Worm (Caenorhabditis elegans) whole organism, late embryonic: Measurements from ENCODE around the gene T22B3.3.

Experiments used
- K09A11.1 ChIP-seq: sonication (generic microtip); optimal IDR thresholded peaks from 2 replicates; lab custom pipeline; 2017; ENCODE audit warnings: antibody characterized with exemption, mild to moderate bottlenecking, missing genetic modification characterization, missing compliant biosample characterization; ENCODE audit not compliant: insufficient read depth
- T23F11.4 ChIP-seq: fragments of 200-800 bp; sonication (Bioruptor generic); optimal IDR thresholded peaks from 2 replicates; lab custom pipeline; 2018; ENCODE audit warnings: mild to moderate bottlenecking, missing genetic modification characterization, missing compliant biosample characterization
- ahr-1 ChIP-seq: sonication (generic microtip); optimal IDR thresholded peaks from 2 replicates; lab custom pipeline; 2016; ENCODE audit warnings: missing genetic modification characterization, missing compliant biosample characterization
- ceh-14 ChIP-seq: sonication (generic microtip); optimal IDR thresholded peaks from 2 replicates; lab custom pipeline; 2016; ENCODE audit warnings: missing genotype, missing genetic modification characterization, missing compliant biosample characterization
- ceh-18 ChIP-seq: sonication (generic microtip); optimal IDR thresholded peaks from 2 replicates; lab custom pipeline; 2016; ENCODE audit warnings: missing genetic modification characterization, missing compliant biosample characterization
- ceh-19 ChIP-seq: fragments of 200-800 bp; sonication (Bioruptor generic); optimal IDR thresholded peaks from 2 replicates; lab custom pipeline; 2018; ENCODE audit warnings: mild to moderate bottlenecking, missing genetic modification characterization, missing compliant biosample characterization
- ceh-22 ChIP-seq: sonication (generic microtip); optimal IDR thresholded peaks from 2 replicates; lab custom pipeline; 2017; ENCODE audit warnings: missing biosample characterization, missing genetic modification characterization
- ceh-34 ChIP-seq: sonication (generic microtip); optimal IDR thresholded peaks from 2 replicates; lab custom pipeline; 2016; ENCODE audit warnings: mild to moderate bottlenecking, missing genetic modification characterization, missing compliant biosample characterization
- ceh-45 ChIP-seq: fragments of 200-800 bp; sonication (Bioruptor generic); IDR thresholded peaks from 2 replicates; pipeline ENCODE4 v1.3.6; 2022; ENCODE audit warnings: missing genetic modification reagents, missing genetic modification characterization, missing compliant biosample characterization
- ceh-48 ChIP-seq: sonication (generic microtip); optimal IDR thresholded peaks from 2 replicates; lab custom pipeline; 2016; ENCODE audit warnings: missing genetic modification characterization, inconsistent platforms, missing compliant biosample characterization
- ceh-6 ChIP-seq: fragments of 200-800 bp; sonication (Bioruptor generic); optimal IDR thresholded peaks from 2 replicates; lab custom pipeline; 2018; ENCODE audit warnings: mild to moderate bottlenecking, missing genetic modification characterization, missing compliant biosample characterization
- ceh-9 ChIP-seq: sonication (generic microtip); optimal IDR thresholded peaks from 2 replicates; lab custom pipeline; 2016; ENCODE audit warnings: mild to moderate bottlenecking, missing genetic modification characterization, inconsistent platforms, missing compliant biosample characterization
- che-1 ChIP-seq: sonication (generic microtip); optimal IDR thresholded peaks from 2 replicates; lab custom pipeline; 2016; ENCODE audit warnings: mild to moderate bottlenecking, missing genetic modification characterization, missing compliant biosample characterization
- dmd-4 ChIP-seq: sonication (generic microtip); optimal IDR thresholded peaks from 2 replicates; lab custom pipeline; 2016; ENCODE audit warnings: borderline replicate concordance, missing genetic modification characterization, missing compliant biosample characterization
- elt-2 ChIP-seq: sonication (generic microtip); optimal IDR thresholded peaks from 2 replicates; lab custom pipeline; 2016; ENCODE audit warnings: missing genetic modification reagents, missing genetic modification characterization, missing compliant biosample characterization
- elt-4 ChIP-seq: sonication (generic microtip); optimal IDR thresholded peaks from 2 replicates; lab custom pipeline; 2016; ENCODE audit warnings: missing genetic modification characterization, missing compliant biosample characterization
- ets-4 ChIP-seq: sonication (generic microtip); optimal IDR thresholded peaks from 2 replicates; lab custom pipeline; 2016; ENCODE audit warnings: missing genetic modification characterization, missing compliant biosample characterization
- eyg-1 ChIP-seq: sonication (generic microtip); optimal IDR thresholded peaks from 2 replicates; lab custom pipeline; 2016; ENCODE audit warnings: missing genotype, missing genetic modification characterization, missing compliant biosample characterization
- fkh-6 ChIP-seq: sonication (generic microtip); optimal IDR thresholded peaks from 2 replicates; lab custom pipeline; 2016; ENCODE audit warnings: missing genetic modification characterization, missing compliant biosample characterization
- gmeb-2 ChIP-seq: sonication (generic microtip); optimal IDR thresholded peaks from 2 replicates; lab custom pipeline; 2016; ENCODE audit warnings: missing genetic modification characterization, inconsistent platforms, missing compliant biosample characterization
- hlh-15 ChIP-seq: sonication (generic microtip); optimal IDR thresholded peaks from 2 replicates; lab custom pipeline; 2016; ENCODE audit warnings: missing genetic modification characterization, missing compliant biosample characterization
- hlh-30 ChIP-seq: sonication (generic microtip); optimal IDR thresholded peaks from 2 replicates; lab custom pipeline; 2017; ENCODE audit warnings: antibody characterized with exemption, missing genetic modification characterization, missing compliant biosample characterization; ENCODE audit not compliant: insufficient read depth
- hlh-6 ChIP-seq: sonication (generic microtip); optimal IDR thresholded peaks from 2 replicates; lab custom pipeline; 2016; ENCODE audit warnings: missing genotype, missing genetic modification characterization, missing compliant biosample characterization
- lim-6 ChIP-seq: sonication (generic microtip); optimal IDR thresholded peaks from 2 replicates; lab custom pipeline; 2016; ENCODE audit warnings: missing genetic modification characterization, missing compliant biosample characterization
- madf-2 ChIP-seq: sonication (generic microtip); optimal IDR thresholded peaks from 2 replicates; lab custom pipeline; 2017; ENCODE audit warnings: missing genetic modification characterization, missing compliant biosample characterization
- nfya-1 ChIP-seq: sonication (generic microtip); optimal IDR thresholded peaks from 2 replicates; lab custom pipeline; 2017; ENCODE audit warnings: missing genetic modification characterization, mild to moderate bottlenecking, missing compliant biosample characterization, antibody characterized with exemption, moderate library complexity
- npax-4 ChIP-seq: sonication (generic microtip); optimal IDR thresholded peaks from 2 replicates; lab custom pipeline; 2016; ENCODE audit warnings: missing genetic modification characterization, missing compliant biosample characterization
- odd-2 ChIP-seq: sonication (generic microtip); optimal IDR thresholded peaks from 2 replicates; lab custom pipeline; 2017; ENCODE audit warnings: antibody characterized with exemption, mild to moderate bottlenecking, missing genetic modification characterization, missing compliant biosample characterization
- pag-3 ChIP-seq: sonication (generic microtip); optimal IDR thresholded peaks from 2 replicates; lab custom pipeline; 2016; ENCODE audit warnings: missing compliant biosample characterization, missing genetic modification characterization, borderline replicate concordance
- pat-9 ChIP-seq: fragments of 200-800 bp; sonication (Bioruptor generic); optimal IDR thresholded peaks from 2 replicates; lab custom pipeline; 2018; ENCODE audit warnings: mild to moderate bottlenecking, missing genetic modification characterization, moderate library complexity, missing compliant biosample characterization
- pha-4 ChIP-seq: fragments of 150-350 bp; optimal IDR thresholded peaks from 2 replicates; lab custom pipeline; 2018; ENCODE audit warnings: missing biosample characterization, missing genetic modification reagents, missing genetic modification characterization
- pqm-1 ChIP-seq: sonication (generic microtip); optimal IDR thresholded peaks from 2 replicates; lab custom pipeline; 2016; ENCODE audit warnings: missing genetic modification characterization, missing compliant biosample characterization
- pros-1 ChIP-seq: fragments of 150-350 bp; optimal IDR thresholded peaks from 2 replicates; lab custom pipeline; 2014; ENCODE audit warnings: missing biosample characterization, missing genetic modification reagents, missing genetic modification characterization
- ref-2 ChIP-seq: sonication (generic microtip); optimal IDR thresholded peaks from 2 replicates; lab custom pipeline; 2016; ENCODE audit warnings: missing genetic modification characterization, missing compliant biosample characterization
- sdc-2 ChIP-seq: sonication (generic microtip); optimal IDR thresholded peaks from 2 replicates; lab custom pipeline; 2016; ENCODE audit warnings: missing genotype, missing genetic modification characterization, missing compliant biosample characterization
- sox-2 ChIP-seq: fragments of 200-800 bp; sonication (Bioruptor generic); IDR thresholded peaks from 2 replicates; pipeline ENCODE4 v1.3.6; 2022; ENCODE audit warnings: missing genetic modification reagents, missing genetic modification characterization, missing compliant biosample characterization
- unc-42 ChIP-seq: sonication (generic microtip); optimal IDR thresholded peaks from 2 replicates; lab custom pipeline; 2016; ENCODE audit warnings: missing genotype, missing genetic modification characterization, missing compliant biosample characterization
- unc-55 ChIP-seq: sonication (generic microtip); optimal IDR thresholded peaks from 2 replicates; lab custom pipeline; 2017; ENCODE audit warnings: missing biosample characterization, missing genetic modification reagents, missing genetic modification characterization
- unc-86 ChIP-seq: sonication (generic microtip); optimal IDR thresholded peaks from 2 replicates; lab custom pipeline; 2016; ENCODE audit warnings: missing genetic modification characterization, missing compliant biosample characterization
- zip-5 ChIP-seq: sonication (generic microtip); optimal IDR thresholded peaks from 2 replicates; lab custom pipeline; 2016; ENCODE audit warnings: missing genetic modification characterization, missing compliant biosample characterization

Gene T22B3.3

ce11 chrIV:11742406-11742805 lies 38.8 kb upstream of the T22B3.3 start, which contains the start of gene K01A6.5:
K01A6.5 (plus strand) TSS chrIV:11742706.
- no peak for TF ChIP-seq ceh-9 (tag; lab: Kevin White, UChicago)
- no peak for TF ChIP-seq madf-2 (tag; lab: Kevin White, UChicago)
- TF ChIP-seq hlh-30 (tag; lab: Kevin White, UChicago) = no peak
- no peak for TF ChIP-seq hlh-15 (tag; lab: Kevin White, UChicago)
- no peak for TF ChIP-seq ceh-6 (GFP tag; lab: Kevin White, UChicago)
- TF ChIP-seq pha-4 (tag; lab: Kevin White, UChicago) = no peak

DNA sequence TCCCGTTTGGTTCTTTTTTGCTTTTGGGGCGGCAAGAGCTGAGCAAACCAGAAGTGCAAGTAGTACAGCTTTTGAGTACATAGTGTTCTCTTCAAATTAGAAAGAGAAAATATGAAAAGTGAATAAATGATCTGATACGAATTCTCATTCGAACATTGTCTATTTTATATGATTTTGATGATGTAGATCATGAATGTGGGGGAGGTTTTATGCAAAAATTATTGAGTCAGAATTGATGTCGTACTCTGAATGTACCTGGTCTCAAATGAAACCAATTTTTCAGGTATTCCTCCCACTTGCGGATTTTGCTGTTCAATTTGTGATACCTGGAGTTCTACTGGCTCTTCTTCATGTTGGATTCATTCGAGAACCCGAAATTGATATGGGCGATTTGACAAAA lies 36.6 kb upstream of the T22B3.3 start, which contains the start of gene K01A6.4:
K01A6.4 (minus strand) TSS at position 101 of the 400 bp plus-strand sequence.
- TF ChIP-seq ceh-34 (tag; lab: Kevin White, UChicago) = no peak
- no peak for TF ChIP-seq madf-2 (tag; lab: Kevin White, UChicago)
- no peak for TF ChIP-seq T23F11.4 (GFP tag; lab: Kevin White, UChicago)
- no peak for TF ChIP-seq ceh-6 (GFP tag; lab: Kevin White, UChicago)
- no peak for TF ChIP-seq pag-3

DNA sequence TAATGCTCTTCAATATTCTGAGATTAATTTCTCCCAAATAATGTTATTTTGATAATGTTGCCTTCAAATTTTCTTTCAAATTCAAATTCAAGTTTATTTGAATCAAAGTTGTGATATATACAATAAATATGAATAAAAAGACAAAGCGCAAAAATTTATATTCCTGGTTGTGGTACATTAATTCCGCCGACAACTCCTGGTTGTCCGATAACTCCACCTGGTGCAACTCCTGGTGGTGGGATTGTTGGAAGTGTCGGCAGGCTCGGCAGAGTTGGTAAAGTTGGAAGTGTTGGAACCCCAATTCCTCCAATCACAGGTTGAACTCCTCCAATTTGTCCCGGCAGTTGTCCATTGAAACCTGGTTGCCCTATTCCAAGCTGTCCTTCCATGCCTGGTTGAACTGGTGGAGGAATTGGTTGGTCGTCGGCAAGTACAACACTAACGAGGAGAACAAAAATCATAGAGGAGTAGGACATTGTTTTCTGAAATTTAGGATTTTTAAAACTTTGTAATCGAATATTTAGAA lies 34.6 kb upstream of the T22B3.3 start, which contains the start of gene K01A6.7:
K01A6.7 (minus strand) TSS at position 476 of the 526 bp plus-strand sequence.
- TF ChIP-seq madf-2 (tag; lab: Kevin White, UChicago) (no peak), ahr-1 (tag; lab: Kevin White, UChicago) (no peak), K09A11.1 (tag; lab: Kevin White, UChicago) (no peak), ets-4 (tag; lab: Kevin White, UChicago) (no peak), eyg-1 (tag; lab: Kevin White, UChicago) (no peak), nfya-1 (tag; lab: Kevin White, UChicago) (no peak), pros-1 (tag; lab: Kevin White, UChicago) (no peak), unc-55 (no peak), pat-9 (no peak), gmeb-2 (tag; lab: Kevin White, UChicago) (no peak)

DNA sequence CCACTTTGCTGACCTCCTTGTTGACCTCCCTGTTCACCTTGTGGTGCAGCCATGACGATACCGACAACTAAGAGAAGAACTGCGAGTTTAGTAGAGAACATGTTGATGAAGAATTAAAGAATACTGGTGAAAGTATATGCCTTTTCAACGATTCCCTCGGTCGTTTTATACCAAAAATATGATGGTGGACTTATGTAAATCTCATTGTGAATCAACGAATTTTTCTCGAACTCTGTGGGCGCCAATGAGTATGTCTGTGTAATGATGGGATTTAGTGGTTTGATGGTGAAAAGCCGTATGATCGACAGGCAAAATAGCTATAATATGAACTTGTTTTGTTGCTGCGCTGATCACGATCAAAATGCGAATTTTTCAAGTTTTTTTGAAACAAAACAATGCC lies 33.7 kb upstream of the T22B3.3 start, which contains the start of gene K01A6.8:
K01A6.8 (minus strand) TSS at position 101 of the 400 bp plus-strand sequence.
- TF ChIP-seq gmeb-2 (tag; lab: Kevin White, UChicago) (no peak), ref-2 (tag; lab: Kevin White, UChicago) (no peak), lim-6 (no peak), ceh-45 (no peak), elt-2 (tag; lab: Kevin White, UChicago) (no peak), sox-2 (no peak), npax-4 (no peak), unc-42 (tag; lab: Kevin White, UChicago) (no peak), ceh-19 (GFP tag; lab: Kevin White, UChicago) (no peak), zip-5 (no peak), ceh-18 (no peak), madf-2 (tag; lab: Kevin White, UChicago) (no peak), pqm-1 (tag; lab: Kevin White, UChicago) (no peak), ceh-14 (tag; lab: Kevin White, UChicago) (no peak), ceh-22 (tag; lab: Kevin White, UChicago) (no peak)
- TF ChIP-seq, all 69 proteins: peak for 0

- TF ChIP-seq odd-2 (tag; lab: Kevin White, UChicago) (no peak), npax-4 (no peak), hlh-30 (tag; lab: Kevin White, UChicago) (no peak), zip-5 (no peak), elt-4 (tag; lab: Kevin White, UChicago) (no peak), lim-6 (no peak), hlh-6 (tag; lab: Kevin White, UChicago) (no peak), ceh-48 (tag; lab: Kevin White, UChicago) (no peak), ceh-9 (tag; lab: Kevin White, UChicago) (no peak), dmd-4 (tag; lab: Kevin White, UChicago) (no peak), sdc-2 (tag; lab: Kevin White, UChicago) (no peak), sox-2 (no peak), unc-86 (tag; lab: Kevin White, UChicago) (no peak), fkh-6 (tag; lab: Kevin White, UChicago) (no peak), ceh-45 (no peak), ref-2 (tag; lab: Kevin White, UChicago) (no peak), che-1 (no peak)
- TF ChIP-seq, all 69 proteins: peak for 0
Measured at ce11 chrIV:11735025-11735424, 31.4 kb upstream of the T22B3.3 start, which contains the start of gene K01A6.6. K01A6.6 (plus strand) TSS chrIV:11735325.
